Worm (Caenorhabditis elegans) whole organism, L4/young adult: ENCODE data around the gene srr-8.

Experiments used
- dao-5 ChIP-seq: sonication (generic microtip); optimal IDR thresholded peaks from 2 replicates; lab custom pipeline; 2016; ENCODE audit warnings: missing genotype, missing genetic modification characterization, moderate library complexity, missing compliant biosample characterization
- him-1 ChIP-seq: sonication (generic microtip); optimal IDR thresholded peaks from 2 replicates; lab custom pipeline; 2016; ENCODE audit warnings: missing genotype, missing genetic modification reagents, missing genetic modification characterization, missing compliant biosample characterization

- TF ChIP-seq dao-5 (tag; lab: Kevin White, UChicago): no peak
- no peak for TF ChIP-seq him-1 (tag; lab: Kevin White, UChicago)
These were observed 38.5 kb upstream of the srr-8 start, which contains the start of gene tam-1 for ce11 chrV:4962968-4963367.
